Fruit fly (Drosophila melanogaster) whole organism, embryonic: Measurements from ENCODE around the gene Ugt305A1.

Experiments used
- Atf3 ChIP-seq: fragments of 200-800 bp; sonication (Bioruptor generic); optimal IDR thresholded peaks from 3 replicates; lab custom pipeline; 2016; ENCODE audit warnings: missing biosample characterization, missing genetic modification characterization
- Awh ChIP-seq: fragments of 200-800 bp; sonication (Bioruptor generic); IDR thresholded peaks from 2 replicates; pipeline ENCODE4, ENCODE4 v1.3.6; 2022; ENCODE audit warnings: missing biosample characterization, missing genetic modification characterization
- CG10147 ChIP-seq: fragments of 200-800 bp; sonication (Bioruptor generic); optimal IDR thresholded peaks from 2 replicates; lab custom pipeline; 2019; ENCODE audit warnings: missing biosample characterization, mild to moderate bottlenecking, missing genetic modification characterization, moderate library complexity
- CG10274 ChIP-seq: fragments of 200-800 bp; sonication (Bioruptor generic); optimal IDR thresholded peaks from 3 replicates; lab custom pipeline; 2017; ENCODE audit warnings: missing biosample characterization, mild to moderate bottlenecking, missing genetic modification characterization
- CG10959 ChIP-seq: fragments of 200-800 bp; sonication (Bioruptor generic); IDR thresholded peaks from 2 replicates; pipeline ENCODE4 v1.3.6; 2022; ENCODE audit warnings: missing biosample characterization, missing genetic modification characterization
- CG11695 ChIP-seq: fragments of 200-800 bp; sonication (Bioruptor generic); IDR thresholded peaks from 3 replicates; pipeline ENCODE4 v1.3.6; 2022; ENCODE audit warnings: missing biosample characterization, missing genetic modification characterization
- CG12104 ChIP-seq: fragments of 200-800 bp; sonication (Bioruptor generic); optimal IDR thresholded peaks from 3 replicates; lab custom pipeline; 2016; ENCODE audit warnings: missing biosample characterization, missing genetic modification characterization
- CG12744 ChIP-seq: fragments of 200-800 bp; sonication (Bioruptor generic); optimal IDR thresholded peaks from 2 replicates; lab custom pipeline; 2016; ENCODE audit warnings: missing biosample characterization, missing genetic modification characterization
- CG14014 ChIP-seq: fragments of 200-800 bp; sonication (Bioruptor generic); IDR thresholded peaks from 2 replicates; pipeline ENCODE4 v1.3.6; 2022; ENCODE audit warnings: missing biosample characterization, missing genetic modification characterization
- CG15479 ChIP-seq: fragments of 200-800 bp; sonication (Bioruptor generic); optimal IDR thresholded peaks from 3 replicates; lab custom pipeline; 2019; ENCODE audit warnings: missing biosample characterization, mild to moderate bottlenecking, missing genetic modification characterization, moderate library complexity
- CG15514 ChIP-seq: fragments of 200-800 bp; sonication (Bioruptor generic); optimal IDR thresholded peaks from 3 replicates; lab custom pipeline; 2017; ENCODE audit warnings: missing biosample characterization, missing genetic modification characterization, mild to moderate bottlenecking, moderate library complexity, missing genetic modification reagents
- CG1602 ChIP-seq: fragments of 200-800 bp; sonication (Bioruptor generic); optimal IDR thresholded peaks from 3 replicates; lab custom pipeline; 2016; ENCODE audit warnings: missing biosample characterization, missing genetic modification characterization
- CG17186 ChIP-seq: fragments of 200-800 bp; sonication (Bioruptor generic); optimal IDR thresholded peaks from 3 replicates; lab custom pipeline; 2017; ENCODE audit warnings: missing biosample characterization, missing genetic modification reagents, missing genetic modification characterization
- CG17361 ChIP-seq: fragments of 200-800 bp; sonication (Bioruptor generic); IDR thresholded peaks from 3 replicates; pipeline ENCODE4 v1.3.6; 2022; ENCODE audit warnings: missing biosample characterization, missing genetic modification characterization
- CG17912 ChIP-seq: fragments of 200-800 bp; sonication (Bioruptor generic); optimal IDR thresholded peaks from 2 replicates; lab custom pipeline; 2018; ENCODE audit warnings: missing biosample characterization, mild to moderate bottlenecking, missing genetic modification characterization
- CG2202 ChIP-seq: fragments of 200-800 bp; sonication (Bioruptor generic); optimal IDR thresholded peaks from 2 replicates; lab custom pipeline; 2018; ENCODE audit warnings: missing biosample characterization, mild to moderate bottlenecking, missing genetic modification characterization
- CG3407 ChIP-seq: fragments of 200-800 bp; sonication (Bioruptor generic); optimal IDR thresholded peaks from 2 replicates; lab custom pipeline; 2018; ENCODE audit warnings: missing biosample characterization, mild to moderate bottlenecking, missing genetic modification characterization
- CG34376 ChIP-seq: fragments of 200-800 bp; sonication (Bioruptor generic); optimal IDR thresholded peaks from 2 replicates; lab custom pipeline; 2018; ENCODE audit warnings: missing biosample characterization, mild to moderate bottlenecking, missing genetic modification characterization
- CG3847 ChIP-seq: fragments of 200-800 bp; sonication (Bioruptor generic); IDR thresholded peaks from 2 replicates; pipeline ENCODE4 v1.3.6; 2022; ENCODE audit warnings: missing biosample characterization, missing genetic modification characterization
- CG5953 ChIP-seq: fragments of 200-800 bp; sonication (Bioruptor generic); IDR thresholded peaks from 2 replicates; pipeline ENCODE4 v1.3.6; 2022; ENCODE audit warnings: missing biosample characterization, missing genetic modification characterization
- CG6689 ChIP-seq: fragments of 200-800 bp; sonication (Bioruptor generic); IDR thresholded peaks from 2 replicates; pipeline ENCODE4 v1.3.6; 2022; ENCODE audit warnings: missing biosample characterization, missing genetic modification characterization
- CG7271 ChIP-seq: fragments of 200-800 bp; sonication (Bioruptor generic); optimal IDR thresholded peaks from 2 replicates; lab custom pipeline; 2018; ENCODE audit warnings: missing biosample characterization, mild to moderate bottlenecking, missing genetic modification characterization, moderate library complexity
- CG8478 ChIP-seq: fragments of >200 bp; optimal IDR thresholded peaks from 2 replicates; lab custom pipeline; 2018
- CkIIα-i1 ChIP-seq: fragments of 200-800 bp; sonication (Bioruptor generic); IDR thresholded peaks from 2 replicates; pipeline ENCODE4 v1.3.6; 2022; ENCODE audit warnings: missing biosample characterization, missing genetic modification characterization
- D ChIP-seq, 2 experiments: fragments of 200-800 bp in 1 of 2; fragments of >200 bp in 1 of 2; sonication (Bioruptor generic) in 1 of 2; optimal IDR thresholded peaks; 2 replicates in 1 of 2; 3 replicates in 1 of 2; lab custom pipeline; 2017; ENCODE audit warnings: mild to moderate bottlenecking in 1 of 2, missing biosample characterization in 1 of 2, missing genetic modification characterization in 1 of 2, missing genetic modification reagents in 1 of 2
- E2f2 ChIP-seq: fragments of 200-800 bp; sonication (Bioruptor generic); IDR thresholded peaks from 2 replicates; pipeline ENCODE4 v1.3.6; 2022; ENCODE audit warnings: missing biosample characterization, missing genetic modification characterization
- Ets97D ChIP-seq: fragments of 200-800 bp; sonication (Bioruptor generic); optimal IDR thresholded peaks from 3 replicates; lab custom pipeline; 2016; ENCODE audit warnings: missing biosample characterization, missing genetic modification characterization
- HHEX ChIP-seq: fragments of 200-800 bp; sonication (Bioruptor generic); optimal IDR thresholded peaks from 3 replicates; lab custom pipeline; 2017; ENCODE audit warnings: missing biosample characterization, mild to moderate bottlenecking, missing genetic modification characterization, missing genetic modification reagents
- HLHmδ ChIP-seq: fragments of 200-800 bp; sonication (Bioruptor generic); optimal IDR thresholded peaks from 2 replicates; lab custom pipeline; 2018; ENCODE audit warnings: missing biosample characterization, mild to moderate bottlenecking, missing genetic modification characterization, moderate library complexity
- Hey ChIP-seq: fragments of 200-800 bp; sonication (Bioruptor generic); optimal IDR thresholded peaks from 3 replicates; lab custom pipeline; 2018; ENCODE audit warnings: missing biosample characterization, mild to moderate bottlenecking, missing genetic modification characterization
- Kr ChIP-seq: fragments of 200-800 bp; sonication (Bioruptor generic); optimal IDR thresholded peaks from 2 replicates; lab custom pipeline; 2017; ENCODE audit warnings: missing biosample characterization, mild to moderate bottlenecking, missing genetic modification characterization
- Mes4 ChIP-seq: fragments of 200-800 bp; sonication (Bioruptor generic); optimal IDR thresholded peaks from 2 replicates; lab custom pipeline; 2016; ENCODE audit warnings: missing biosample characterization, missing genetic modification characterization
- Poxn ChIP-seq: fragments of 200-800 bp; sonication (Bioruptor generic); IDR thresholded peaks from 2 replicates; pipeline ENCODE4 v1.3.6; 2022; ENCODE audit warnings: missing biosample characterization, missing genetic modification characterization
- Sox102F ChIP-seq: fragments of 200-800 bp; sonication (Bioruptor generic); optimal IDR thresholded peaks from 2 replicates; lab custom pipeline; 2018; ENCODE audit warnings: missing biosample characterization, mild to moderate bottlenecking, missing genetic modification characterization, moderate library complexity
- Vsx1 ChIP-seq: fragments of 200-800 bp; sonication (Bioruptor generic); optimal IDR thresholded peaks from 2 replicates; lab custom pipeline; 2017; ENCODE audit warnings: missing biosample characterization, mild to moderate bottlenecking, missing genetic modification characterization, missing genetic modification reagents
- Xbp1 ChIP-seq: fragments of 200-800 bp; sonication (Bioruptor generic); optimal IDR thresholded peaks from 3 replicates; lab custom pipeline; 2016; ENCODE audit warnings: missing biosample characterization, mild to moderate bottlenecking, missing genetic modification characterization
- YL-1 ChIP-seq: fragments of 200-800 bp; sonication (Bioruptor generic); optimal IDR thresholded peaks from 3 replicates; lab custom pipeline; 2017; ENCODE audit warnings: missing biosample characterization, mild to moderate bottlenecking, missing genetic modification characterization
- bab2 ChIP-seq: fragments of 200-800 bp; sonication (Bioruptor generic); optimal IDR thresholded peaks from 2 replicates; lab custom pipeline; 2016; ENCODE audit warnings: missing biosample characterization, missing genetic modification characterization
- danr ChIP-seq: fragments of 200-800 bp; sonication (Bioruptor generic); IDR thresholded peaks from 2 replicates; pipeline ENCODE4 v1.3.6; 2022; ENCODE audit warnings: missing biosample characterization, missing genetic modification characterization
- dm ChIP-seq: fragments of 200-800 bp; sonication (Bioruptor generic); optimal IDR thresholded peaks from 3 replicates; lab custom pipeline; 2016; ENCODE audit warnings: missing biosample characterization, missing genetic modification characterization
- eve ChIP-seq, 2 experiments: fragments of >200 bp; optimal IDR thresholded peaks; 2 replicates each; lab custom pipeline; 2017; ENCODE audit warnings: missing biosample characterization in 2 of 2, missing genetic modification characterization in 2 of 2
- gsb-n ChIP-seq: fragments of 200-800 bp; sonication (Bioruptor generic); optimal IDR thresholded peaks from 3 replicates; lab custom pipeline; 2018; ENCODE audit warnings: missing biosample characterization, mild to moderate bottlenecking, missing genetic modification characterization
- inv ChIP-seq: fragments of 200-800 bp; sonication (Bioruptor generic); IDR thresholded peaks from 2 replicates; pipeline ENCODE4 v1.3.6; 2022; ENCODE audit warnings: missing biosample characterization, missing genetic modification characterization; ENCODE audit not compliant: partially characterized antibody
- ken ChIP-seq: fragments of 200-800 bp; sonication (Bioruptor generic); IDR thresholded peaks from 3 replicates; pipeline ENCODE4 v1.3.6; 2022; ENCODE audit warnings: missing biosample characterization, missing genetic modification characterization
- lola ChIP-seq, 3 experiments: fragments of >200 bp in 2 of 3; fragments of 200-800 bp in 1 of 3; sonication (Bioruptor generic) in 1 of 3; optimal IDR thresholded peaks; 2 replicates each; lab custom pipeline; 2017 to 2019; ENCODE audit warnings: missing biosample characterization in 3 of 3, missing genetic modification characterization in 3 of 3, mild to moderate bottlenecking in 1 of 3, moderate library complexity in 1 of 3
- pnt ChIP-seq: fragments of 200-800 bp; sonication (Bioruptor generic); optimal IDR thresholded peaks from 3 replicates; lab custom pipeline; 2016; ENCODE audit warnings: missing biosample characterization, missing genetic modification characterization
- sima ChIP-seq: fragments of 200-800 bp; sonication (Bioruptor generic); optimal IDR thresholded peaks from 2 replicates; lab custom pipeline; 2016; ENCODE audit warnings: missing biosample characterization, missing genetic modification characterization
- slbo ChIP-seq: fragments of 200-800 bp; sonication (Bioruptor generic); IDR thresholded peaks from 2 replicates; pipeline ENCODE4 v1.3.6; 2022; ENCODE audit warnings: missing biosample characterization, missing genetic modification characterization
- tio ChIP-seq: fragments of 200-800 bp; sonication (Bioruptor generic); optimal IDR thresholded peaks from 2 replicates; lab custom pipeline; 2017; ENCODE audit warnings: missing biosample characterization, missing genetic modification characterization, inconsistent platforms
- zen ChIP-seq: fragments of 200-800 bp; sonication (Bioruptor generic); optimal IDR thresholded peaks from 3 replicates; lab custom pipeline; 2018; ENCODE audit warnings: missing biosample characterization, mild to moderate bottlenecking, missing genetic modification characterization, moderate library complexity

Ugt305A1 gene

DNA sequence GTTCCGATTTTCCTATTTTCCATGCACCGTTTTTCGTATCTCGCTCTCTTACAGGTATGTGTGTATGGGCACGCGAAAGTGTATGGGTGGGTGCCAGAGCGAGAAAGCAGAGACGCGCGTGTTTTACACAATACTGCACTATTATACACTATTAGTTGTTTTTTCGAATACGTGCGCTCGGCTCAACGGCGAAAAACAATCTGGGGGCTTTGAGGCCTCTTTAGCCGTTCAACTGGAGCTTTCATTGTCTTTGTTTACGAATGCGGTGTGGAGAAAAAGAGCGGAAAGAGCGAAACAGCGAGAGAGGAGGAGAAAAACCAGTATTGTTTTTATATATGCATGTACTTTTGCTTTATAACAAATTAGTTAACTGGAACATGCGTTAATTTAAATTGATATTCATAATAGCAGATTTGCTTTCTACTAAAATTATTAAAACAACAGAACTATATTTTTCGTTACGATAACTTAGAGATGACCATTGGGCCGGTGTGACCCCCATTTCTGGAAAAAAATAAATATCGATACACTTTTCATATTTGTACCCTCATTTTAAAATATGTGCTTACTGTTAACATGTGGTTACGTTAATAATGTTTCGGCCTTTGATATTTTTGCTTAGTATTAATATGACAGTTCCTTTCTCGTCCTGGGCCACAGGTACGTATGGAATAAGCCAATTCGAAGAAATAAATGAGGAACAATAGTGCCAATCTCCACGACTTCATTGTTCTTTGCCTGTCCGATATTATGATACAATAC lies 43.1 kb downstream of the Ugt305A1 start, which contains the start of gene CG14995 (continued):
- TF ChIP-seq HHEX (peak; percentile 7), eve (GFP tag; optimal IDR thresholded peaks at IDR 0.05; lab: Kevin White, UChicago) (no peak), tio (no peak), Mes4 (GFP tag; lab: Kevin White, UChicago) (no peak), D (optimal IDR thresholded peaks at IDR 0.05; lab: Kevin White, UChicago) (no peak), D (GFP tag; optimal IDR thresholded peaks at IDR 0.05; lab: Kevin White, UChicago) (no peak), Vsx1 (GFP tag; lab: Kevin White, UChicago) (no peak), CG17361 (no peak), slbo (GFP tag; lab: Robert Waterston, UW) (peak; percentile 41), CG12104 (GFP tag; lab: Kevin White, UChicago) (no peak), Ets97D (peak; percentile 2), CG2202 (tag; lab: Kevin White, UChicago) (no peak), Xbp1 (no peak), CG8478 (lab: Kevin White, UChicago) (no peak), CG1602 (GFP tag; lab: Kevin White, UChicago) (no peak), CG34376 (GFP tag; lab: Kevin White, UChicago) (peak; percentile 71), CG10274 (GFP tag; lab: Kevin White, UChicago) (no peak), CG17912 (GFP tag; lab: Kevin White, UChicago) (no peak), YL-1 (no peak), inv (GFP tag; lab: Robert Waterston, UW) (peak; percentile 31; the same call in 1 of the 2 replicates), CG15514 (peak; percentile 31), lola (GFP tag; optimal IDR thresholded peaks at IDR 0.05; lab: Kevin White, UChicago) (no peak), CG17186 (GFP tag; lab: Kevin White, UChicago) (no peak), CG7271 (tag; lab: Kevin White, UChicago) (no peak), E2f2 (GFP tag; lab: Robert Waterston, UW) (peak; percentile 81), Awh (GFP tag; lab: Robert Waterston, UW) (no peak), Kr (GFP tag; lab: Kevin White, UChicago) (no peak), Hey (tag; lab: Kevin White, UChicago) (no peak), ken (GFP tag; lab: Robert Waterston, UW) (no peak), Sox102F (GFP tag; lab: Kevin White, UChicago) (no peak), dm (GFP tag; lab: Kevin White, UChicago) (no peak), CG11695 (peak; percentile 22; the same call in 1 of the 3 replicates), CG10959 (GFP tag; lab: Robert Waterston, UW) (no peak), zen (tag; lab: Kevin White, UChicago) (peak; percentile 1), danr (no peak), CG10147 (GFP tag; lab: Kevin White, UChicago) (no peak), CG3847 (GFP tag; lab: Robert Waterston, UW) (no peak), CkIIα-i1 (GFP tag; lab: Robert Waterston, UW) (no peak), bab2 (no peak), pnt (no peak), CG6689 (GFP tag; lab: Robert Waterston, UW) (no peak), CG12744 (GFP tag; lab: Kevin White, UChicago) (no peak), CG14014 (GFP tag; lab: Robert Waterston, UW) (no peak), gsb-n (no peak), HLHmδ (GFP tag; lab: Kevin White, UChicago) (no peak), CG3407 (no peak), sima (GFP tag; lab: Kevin White, UChicago) (no peak), CG5953 (GFP tag; lab: Robert Waterston, UW) (no peak), CG15479 (no peak), Atf3 (GFP tag; lab: Kevin White, UChicago) (no peak), Poxn (no peak)
